Worm (Caenorhabditis elegans): ENCODE results near the gene txdc-9.
A peak's percentile ranks its signal among the peaks of the same experiment; 100 is the strongest.

txdc-9 gene

DNA sequence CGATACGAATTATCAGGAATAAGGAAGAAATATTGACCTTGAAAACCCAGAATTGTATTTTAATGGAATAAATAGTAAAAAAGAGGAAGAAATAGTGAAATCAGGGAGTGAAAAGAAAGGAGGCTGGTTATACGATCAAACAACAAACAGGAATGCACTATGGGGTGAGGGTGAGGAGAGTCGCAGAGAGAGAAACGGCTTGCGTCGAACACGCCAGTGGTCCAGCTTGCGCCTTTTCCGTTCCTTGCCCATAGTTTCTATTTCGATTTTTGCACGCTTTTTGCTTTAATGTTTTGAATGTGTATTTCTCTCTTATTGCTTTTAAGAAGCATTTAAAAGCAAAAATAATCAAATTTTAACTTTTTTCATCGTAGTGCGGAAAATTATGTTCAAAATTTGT, 21.7 kb downstream of the txdc-9 start (continued):
- TF ChIP-seq lsy-27 (tag; optimal IDR thresholded peaks at IDR 0.05; ENCODE audit: borderline replicate concordance, insufficient read depth) (no peak), somi-1 (GFP tag; optimal IDR thresholded peaks at IDR 0.05) (peak; percentile 9), atf-7 (tag; optimal IDR thresholded peaks at IDR 0.05) (no peak), zfh-2 (GFP tag; conservative IDR thresholded peaks at IDR 0.05) (peak; percentile 88), Y56A3A.18 (GFP tag; IDR thresholded peaks at IDR 0.05) (no peak), F57A8.1 (GFP tag; optimal IDR thresholded peaks at IDR 0.05) (no peak), unc-130 (GFP tag; optimal IDR thresholded peaks at IDR 0.05) (no peak), repo-1 (tag; optimal IDR thresholded peaks at IDR 0.05) (no peak), ets-4 (GFP tag; optimal IDR thresholded peaks at IDR 0.05) (no peak), tbp1 (GFP tag; optimal IDR thresholded peaks at IDR 0.05) (peak; percentile 66), lag-1 (GFP tag; IDR thresholded peaks at IDR 0.05) (no peak), F23B12.7 (tag; optimal IDR thresholded peaks at IDR 0.05; ENCODE audit: insufficient read depth) (peak; percentile 49), K11D2.4 (GFP tag; IDR thresholded peaks at IDR 0.05) (no peak), Y95B8A.8 (GFP tag; IDR thresholded peaks at IDR 0.05) (0 out of 2 replicates have a peak, but pooled peaks have one; percentile 47), lin-54 (GFP tag; optimal IDR thresholded peaks at IDR 0.05) (peak; percentile 70), hmg-20 (GFP tag; IDR thresholded peaks at IDR 0.05) (no peak), attf-5 (GFP tag; optimal IDR thresholded peaks at IDR 0.05) (peak; percentile 98), tbx-9 (tag; optimal IDR thresholded peaks at IDR 0.05; ENCODE audit: borderline replicate concordance) (no peak), rcor-1 (GFP tag; IDR thresholded peaks at IDR 0.05) (peak; percentile 85), lsl-1 (GFP tag; optimal IDR thresholded peaks at IDR 0.05) (peak; percentile 65), egrh-3 (GFP tag; IDR thresholded peaks at IDR 0.05) (peak; percentile 43; the same call in 1 of the 2 replicates), fkh-3 (tag; optimal IDR thresholded peaks at IDR 0.05) (no peak), ztf-22 (GFP tag; optimal IDR thresholded peaks at IDR 0.05) (no peak), dpff-1 (tag; optimal IDR thresholded peaks at IDR 0.05) (no peak), rpc-1 (optimal IDR thresholded peaks at IDR 0.05) (no peak), rpc-1 (tag; optimal IDR thresholded peaks at IDR 0.05) (no peak), akir-1 (GFP tag; optimal IDR thresholded peaks at IDR 0.05) (no peak), hlh-12 (tag; optimal IDR thresholded peaks at IDR 0.05) (no peak), ceh-79 (tag; optimal IDR thresholded peaks at IDR 0.05) (no peak), hsf-1 (GFP tag; IDR thresholded peaks at IDR 0.05) (no peak), ceh-100 (GFP tag; IDR thresholded peaks at IDR 0.05) (peak; percentile 34; the same call in 1 of the 2 replicates), F39B2.1 (GFP tag; IDR thresholded peaks at IDR 0.05) (no peak), egl-44 (GFP tag; IDR thresholded peaks at IDR 0.05) (no peak), lir-1 (GFP tag; conservative IDR thresholded peaks at IDR 0.05) (no peak; the same call in 1 of the 2 replicates), unc-62 (GFP tag; optimal IDR thresholded peaks at IDR 0.05) (no peak), nfyb-1 (GFP tag; IDR thresholded peaks at IDR 0.05) (no peak), ceh-40 (GFP tag; IDR thresholded peaks at IDR 0.05) (no peak), lin-40 (tag; optimal IDR thresholded peaks at IDR 0.05) (peak; percentile 52), B0336.3 (GFP tag; IDR thresholded peaks at IDR 0.05) (peak; percentile 62), him-1 (tag; optimal IDR thresholded peaks at IDR 0.05) (no peak), chd-7 (tag; optimal IDR thresholded peaks at IDR 0.05) (no peak), pha-4 (tag; optimal IDR thresholded peaks at IDR 0.05) (peak; percentile 44), zim-3 (tag; optimal IDR thresholded peaks at IDR 0.05) (no peak), D2030.7 (GFP tag; IDR thresholded peaks at IDR 0.05) (peak; percentile 67), ztf-18 (tag; optimal IDR thresholded peaks at IDR 0.05) (peak; percentile 94), madf-8 (GFP tag; conservative IDR thresholded peaks at IDR 0.05) (no peak), T07F8.4 (tag; optimal IDR thresholded peaks at IDR 0.05) (no peak), mes-4 (tag; optimal IDR thresholded peaks at IDR 0.05) (no peak), mxl-1 (tag; optimal IDR thresholded peaks at IDR 0.05) (no peak), snpc-3.4 (tag; optimal IDR thresholded peaks at IDR 0.05) (peak; percentile 73)
